Worm (Caenorhabditis elegans): Measurements from ENCODE around the gene ZK105.8.

ce11 chrV:7755991-7756390 lies 31.7 kb downstream of the ZK105.8 start:
- no peak for TF ChIP-seq ama-1 (optimal IDR thresholded peaks at IDR 0.05)
- no peak for TF ChIP-seq ama-1 (GFP tag; optimal IDR thresholded peaks at IDR 0.05)
- TF ChIP-seq him-1 (tag; optimal IDR thresholded peaks at IDR 0.05) = no peak
- TF ChIP-seq hmg-1.2 (GFP tag; IDR thresholded peaks at IDR 0.05) = no peak
- TF ChIP-seq atf-7 (tag; optimal IDR thresholded peaks at IDR 0.05) = no peak
- TF ChIP-seq nfya-1 (tag; optimal IDR thresholded peaks at IDR 0.05; ENCODE audit: borderline replicate concordance, insufficient read depth) = no peak
- no peak for TF ChIP-seq hlh-26 (GFP tag; conservative IDR thresholded peaks at IDR 0.05)
- no peak for TF ChIP-seq C06A6.2 (GFP tag; conservative IDR thresholded peaks at IDR 0.05)
- no peak for TF ChIP-seq cebp-2 (GFP tag; IDR thresholded peaks at IDR 0.05)
- TF ChIP-seq B0336.3 (GFP tag; IDR thresholded peaks at IDR 0.05) = no peak
